Worm (Caenorhabditis elegans) whole organism, L1 larva: ENCODE results near the gene ceh-84.

Experiments used
- dpl-1 ChIP-seq, 3 experiments: fragments of 150-350 bp in 2 of 3; sonication (generic microtip) in 1 of 3; optimal IDR thresholded peaks; 2 replicates each; lab custom pipeline; 2014 to 2017; ENCODE audit warnings: missing biosample characterization in 3 of 3, missing genetic modification characterization in 3 of 3, missing genetic modification reagents in 3 of 3
- mep-1 ChIP-seq: fragments of 150-350 bp; optimal IDR thresholded peaks from 2 replicates; lab custom pipeline; 2014; ENCODE audit warnings: missing biosample characterization, missing genetic modification characterization
- nhr-12 ChIP-seq: sonication (generic microtip); optimal IDR thresholded peaks from 2 replicates; lab custom pipeline; 2017; ENCODE audit warnings: missing biosample characterization, missing genetic modification characterization
- nhr-237 ChIP-seq: fragments of 150-350 bp; optimal IDR thresholded peaks from 2 replicates; lab custom pipeline; 2014; ENCODE audit warnings: missing biosample characterization, missing genetic modification characterization
- unc-62 ChIP-seq: fragments of 150-350 bp; optimal IDR thresholded peaks from 2 replicates; lab custom pipeline; 2014; ENCODE audit warnings: missing biosample characterization, missing genetic modification reagents, missing genetic modification characterization

DNA sequence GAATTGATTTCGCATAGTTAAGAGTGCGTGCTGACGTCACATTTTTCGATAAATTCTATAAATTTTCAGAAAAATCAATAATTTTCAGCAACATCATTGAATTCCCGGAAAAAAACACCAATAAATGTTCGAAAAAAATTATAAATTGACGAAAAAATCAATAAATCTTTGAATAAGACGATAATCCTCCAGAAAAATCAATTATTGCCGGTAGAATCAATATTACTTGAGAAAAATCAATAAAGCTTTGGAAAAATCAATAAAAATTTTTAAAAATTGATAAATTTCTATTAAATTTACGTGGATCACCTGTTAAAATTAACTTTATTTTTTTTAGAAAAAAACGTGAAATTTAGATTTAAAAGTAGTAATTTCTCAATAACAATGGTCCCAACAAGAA, 13.2 kb upstream of the ceh-84 start:
- TF ChIP-seq nhr-237 (tag; lab: Kevin White, UChicago) = no peak
- no peak for TF ChIP-seq unc-62 (GFP tag; lab: Kevin White, UChicago)
- no peak for TF ChIP-seq nhr-12 (tag; lab: Kevin White, UChicago)
- TF ChIP-seq dpl-1 (GFP tag; optimal IDR thresholded peaks at IDR 0.05; lab: Kevin White, UChicago) = no peak
- TF ChIP-seq mep-1 (tag; lab: Kevin White, UChicago) = no peak
